Worm (Caenorhabditis elegans) whole organism, L1 larva: ENCODE data around the gene T09E8.4.

ENCODE experiments used
- aha-1 ChIP-seq: fragments of 150-350 bp; optimal IDR thresholded peaks from 2 replicates; lab custom pipeline; 2014; ENCODE audit warnings: missing biosample characterization, missing genetic modification characterization
- alr-1 ChIP-seq: fragments of 200-800 bp; sonication (Bioruptor generic); optimal IDR thresholded peaks from 2 replicates; lab custom pipeline; 2018; ENCODE audit warnings: borderline replicate concordance, mild to moderate bottlenecking, missing genetic modification characterization, missing compliant biosample characterization
- blmp-1 ChIP-seq: fragments of 150-350 bp; optimal IDR thresholded peaks from 2 replicates; lab custom pipeline; 2014; ENCODE audit warnings: missing biosample characterization, missing genetic modification characterization
- ceh-63 ChIP-seq: fragments of 200-800 bp; sonication (Bioruptor generic); optimal IDR thresholded peaks from 2 replicates; lab custom pipeline; 2018; ENCODE audit warnings: mild to moderate bottlenecking, missing genetic modification characterization, missing compliant biosample characterization
- ceh-82 ChIP-seq, 3 experiments: fragments of 150-350 bp in 1 of 3; sonication (generic microtip) in 2 of 3; optimal IDR thresholded peaks; 2 replicates each; lab custom pipeline; 2014 to 2017; ENCODE audit warnings: missing biosample characterization in 3 of 3, missing genetic modification characterization in 3 of 3
- ceh-90 ChIP-seq: sonication (generic microtip); optimal IDR thresholded peaks from 2 replicates; lab custom pipeline; 2016; ENCODE audit warnings: missing genetic modification characterization, missing compliant biosample characterization
- dsc-1 ChIP-seq: sonication (generic microtip); optimal IDR thresholded peaks from 2 replicates; lab custom pipeline; 2016; ENCODE audit warnings: mild to moderate bottlenecking, missing genetic modification characterization, missing compliant biosample characterization
- efl-1 ChIP-seq, 4 experiments: fragments of 150-350 bp; optimal IDR thresholded peaks in 3 of 4; peaks in 1 of 4; 1 replicate in 1 of 4; 2 replicates in 3 of 4; lab custom pipeline; 2014; ENCODE audit warnings: missing biosample characterization in 2 of 4, missing genetic modification characterization in 2 of 4, missing genetic modification reagents in 2 of 4
- efl-3 ChIP-seq: fragments of 200-800 bp; sonication (Bioruptor generic); optimal IDR thresholded peaks from 2 replicates; lab custom pipeline; 2018; ENCODE audit warnings: mild to moderate bottlenecking, missing genetic modification characterization, missing compliant biosample characterization
- egl-27 ChIP-seq, 2 experiments: fragments of 150-350 bp in 1 of 2; sonication (generic microtip); optimal IDR thresholded peaks; 3 replicates each; lab custom pipeline; 2017 to 2018; ENCODE audit warnings: missing biosample characterization in 2 of 2, missing genetic modification characterization in 2 of 2, missing genetic modification reagents in 2 of 2
- elt-2 ChIP-seq: sonication (generic microtip); optimal IDR thresholded peaks from 2 replicates; lab custom pipeline; 2016; ENCODE audit warnings: missing genetic modification characterization, mild to moderate bottlenecking, inconsistent platforms, missing compliant biosample characterization, missing genetic modification reagents
- elt-3 ChIP-seq, 6 experiments: fragments of 150-350 bp in 1 of 6; sonication (generic microtip); optimal IDR thresholded peaks; 2 replicates each; lab custom pipeline; 2017 to 2018; ENCODE audit warnings: missing biosample characterization in 6 of 6, missing genetic modification characterization in 6 of 6, inconsistent platforms in 1 of 6
- fkh-10 ChIP-seq: sonication (generic microtip); optimal IDR thresholded peaks from 2 replicates; lab custom pipeline; 2017; ENCODE audit warnings: missing biosample characterization, missing genetic modification reagents, missing genetic modification characterization
- fos-1 ChIP-seq: fragments of 150-350 bp; optimal IDR thresholded peaks from 2 replicates; lab custom pipeline; 2014; ENCODE audit warnings: missing biosample characterization, missing genetic modification characterization
- grh-1 ChIP-seq: fragments of 200-800 bp; sonication (Bioruptor generic); IDR thresholded peaks from 2 replicates; pipeline ENCODE4 v1.3.6; 2022; ENCODE audit warnings: missing genetic modification reagents, missing genetic modification characterization, missing compliant biosample characterization
- hlh-4 ChIP-seq: sonication (generic microtip); optimal IDR thresholded peaks from 2 replicates; lab custom pipeline; 2016; ENCODE audit warnings: mild to moderate bottlenecking, missing genetic modification characterization, missing compliant biosample characterization
- isw-1 ChIP-seq: fragments of 200-800 bp; sonication (Bioruptor generic); IDR thresholded peaks from 2 replicates; pipeline ENCODE4 v1.3.6; 2022; ENCODE audit warnings: missing genetic modification characterization, missing compliant biosample characterization
- lin-14 ChIP-seq: fragments of 200-800 bp; sonication (Bioruptor generic); optimal IDR thresholded peaks from 2 replicates; lab custom pipeline; 2018; ENCODE audit warnings: mild to moderate bottlenecking, missing genetic modification characterization, moderate library complexity, missing compliant biosample characterization
- lin-35 ChIP-seq, 2 experiments: fragments of 150-350 bp; optimal IDR thresholded peaks; 2 replicates each; lab custom pipeline; 2014; ENCODE audit warnings: missing biosample characterization in 2 of 2, missing genetic modification characterization in 2 of 2, missing genetic modification reagents in 2 of 2
- lir-3 ChIP-seq: sonication (generic microtip); optimal IDR thresholded peaks from 2 replicates; lab custom pipeline; 2016; ENCODE audit warnings: mild to moderate bottlenecking, missing genetic modification characterization, moderate library complexity, missing compliant biosample characterization; ENCODE audit not compliant: poor library complexity
- lsy-2 ChIP-seq, 2 experiments: fragments of 150-350 bp; optimal IDR thresholded peaks; 2 replicates each; lab custom pipeline; 2014; ENCODE audit warnings: missing biosample characterization in 2 of 2, missing genetic modification characterization in 2 of 2
- mab-9 ChIP-seq: fragments of 200-800 bp; sonication (Bioruptor generic); IDR thresholded peaks from 2 replicates; pipeline ENCODE4 v1.3.6; 2022; ENCODE audit warnings: missing genetic modification reagents, missing genetic modification characterization, missing compliant biosample characterization
- mep-1 ChIP-seq: fragments of 150-350 bp; optimal IDR thresholded peaks from 2 replicates; lab custom pipeline; 2014; ENCODE audit warnings: missing biosample characterization, missing genetic modification characterization
- nhr-12 ChIP-seq: sonication (generic microtip); optimal IDR thresholded peaks from 2 replicates; lab custom pipeline; 2017; ENCODE audit warnings: missing biosample characterization, missing genetic modification characterization
- nhr-19 ChIP-seq: fragments of 200-800 bp; sonication (Bioruptor generic); conservative IDR thresholded peaks from 2 replicates; pipeline ENCODE4 v1.3.6; 2022; ENCODE audit warnings: missing genetic modification characterization, missing compliant biosample characterization
- nhr-20 ChIP-seq: sonication (generic microtip); optimal IDR thresholded peaks from 2 replicates; lab custom pipeline; 2016; ENCODE audit warnings: mild to moderate bottlenecking, missing genetic modification characterization, missing compliant biosample characterization
- nhr-71 ChIP-seq: sonication (generic microtip); optimal IDR thresholded peaks from 2 replicates; lab custom pipeline; 2016; ENCODE audit warnings: mild to moderate bottlenecking, missing genetic modification characterization, moderate library complexity, missing compliant biosample characterization
- nhr-84 ChIP-seq: sonication (generic microtip); optimal IDR thresholded peaks from 2 replicates; lab custom pipeline; 2017; ENCODE audit warnings: missing biosample characterization, missing genetic modification characterization
- nhr-85 ChIP-seq: sonication (generic microtip); peaks from one replicate; lab custom pipeline; 2016; ENCODE audit warnings: missing genetic modification characterization, inconsistent platforms, missing compliant biosample characterization
- nhr-90 ChIP-seq: sonication (generic microtip); optimal IDR thresholded peaks from 2 replicates; lab custom pipeline; 2016; ENCODE audit warnings: mild to moderate bottlenecking, missing genetic modification characterization, missing compliant biosample characterization; ENCODE audit not compliant: poor library complexity
- pag-3 ChIP-seq: sonication (generic microtip); optimal IDR thresholded peaks from 2 replicates; lab custom pipeline; 2017; ENCODE audit warnings: missing genetic modification characterization, mild to moderate bottlenecking, missing compliant biosample characterization, antibody characterized with exemption, borderline replicate concordance; ENCODE audit not compliant: insufficient read depth
- pax-3 ChIP-seq: fragments of 200-800 bp; sonication (Bioruptor generic); optimal IDR thresholded peaks from 2 replicates; lab custom pipeline; 2018; ENCODE audit warnings: mild to moderate bottlenecking, missing genetic modification characterization, moderate library complexity, missing compliant biosample characterization
- pqm-1 ChIP-seq: sonication (generic microtip); optimal IDR thresholded peaks from 3 replicates; lab custom pipeline; 2017; ENCODE audit warnings: missing biosample characterization, missing genetic modification characterization
- rnt-1 ChIP-seq: sonication (generic microtip); optimal IDR thresholded peaks from 2 replicates; lab custom pipeline; 2016; ENCODE audit warnings: mild to moderate bottlenecking, missing genetic modification characterization, moderate library complexity, missing compliant biosample characterization
- skn-1 ChIP-seq: fragments of 150-350 bp; optimal IDR thresholded peaks from 2 replicates; lab custom pipeline; 2014; ENCODE audit warnings: missing biosample characterization, missing genetic modification characterization
- snpc-4 ChIP-seq: fragments of 150-350 bp; optimal IDR thresholded peaks from 2 replicates; lab custom pipeline; 2014; ENCODE audit warnings: missing biosample characterization, missing genetic modification characterization
- snu-23 ChIP-seq: sonication (generic microtip); optimal IDR thresholded peaks from 2 replicates; lab custom pipeline; 2016; ENCODE audit warnings: missing genetic modification characterization, missing compliant biosample characterization
- sptf-1 ChIP-seq: fragments of 150-350 bp; optimal IDR thresholded peaks from 2 replicates; lab custom pipeline; 2014; ENCODE audit warnings: missing biosample characterization, missing genetic modification characterization
- sup-37 ChIP-seq: fragments of 200-800 bp; sonication (Bioruptor generic); optimal IDR thresholded peaks from 2 replicates; lab custom pipeline; 2018; ENCODE audit warnings: mild to moderate bottlenecking, missing genetic modification characterization, missing compliant biosample characterization
- tbx-2 ChIP-seq: sonication (generic microtip); optimal IDR thresholded peaks from 2 replicates; lab custom pipeline; 2016; ENCODE audit warnings: missing genetic modification characterization, missing compliant biosample characterization
- unc-130 ChIP-seq: fragments of 150-350 bp; optimal IDR thresholded peaks from 2 replicates; lab custom pipeline; 2017; ENCODE audit warnings: missing biosample characterization, missing genetic modification characterization, inconsistent platforms
- vab-15 ChIP-seq: sonication (generic microtip); optimal IDR thresholded peaks from 2 replicates; lab custom pipeline; 2017; ENCODE audit warnings: missing genotype, mild to moderate bottlenecking, missing genetic modification characterization, missing compliant biosample characterization
- zag-1 ChIP-seq: fragments of 150-350 bp; optimal IDR thresholded peaks from 2 replicates; lab custom pipeline; 2014; ENCODE audit warnings: missing biosample characterization, missing genetic modification characterization
- zip-4 ChIP-seq: fragments of 200-800 bp; sonication (Bioruptor generic); optimal IDR thresholded peaks from 2 replicates; lab custom pipeline; 2018; ENCODE audit warnings: mild to moderate bottlenecking, missing genetic modification characterization, moderate library complexity, missing compliant biosample characterization
- ztf-11 ChIP-seq, 2 experiments: sonication (generic microtip); optimal IDR thresholded peaks; 2 replicates each; lab custom pipeline; 2016 to 2017; ENCODE audit warnings: missing genetic modification characterization in 2 of 2, missing biosample characterization in 1 of 2, missing compliant biosample characterization in 1 of 2

The T09E8.4 gene

DNA sequence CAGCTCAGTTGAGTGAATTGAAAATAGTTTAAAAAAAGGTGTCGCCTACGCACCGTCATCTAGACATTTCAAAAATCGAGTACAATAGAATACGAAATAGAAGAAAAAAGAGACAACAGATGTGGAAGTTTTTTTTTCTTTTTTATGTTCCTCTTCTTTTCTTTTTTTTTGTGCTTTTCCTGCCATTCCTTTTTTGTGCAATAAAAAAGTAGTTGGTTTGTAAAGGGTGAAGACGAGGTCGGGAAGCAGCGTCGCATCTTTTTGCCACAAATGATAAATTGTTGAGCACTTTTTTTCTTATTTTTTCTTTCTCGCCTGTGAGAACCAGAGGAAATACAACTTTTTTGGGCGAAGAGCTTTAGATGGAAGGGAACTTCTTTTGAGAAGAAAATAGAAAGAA is 22.5 kb upstream of the T09E8.4 start:
- TF ChIP-seq lin-14 (GFP tag; lab: Kevin White, UChicago) (peak; percentile 55), fkh-10 (peak; percentile 18), ceh-90 (tag; lab: Kevin White, UChicago) (no peak), fos-1 (tag; lab: Kevin White, UChicago) (no peak), efl-1 (optimal IDR thresholded peaks at IDR 0.05; lab: Kevin White, UChicago) (no peak), efl-1 (GFP tag; optimal IDR thresholded peaks at IDR 0.05 in 1 of 2; lab: Kevin White, UChicago) (peak in 1 of 2 experiments; percentile 58)

DNA sequence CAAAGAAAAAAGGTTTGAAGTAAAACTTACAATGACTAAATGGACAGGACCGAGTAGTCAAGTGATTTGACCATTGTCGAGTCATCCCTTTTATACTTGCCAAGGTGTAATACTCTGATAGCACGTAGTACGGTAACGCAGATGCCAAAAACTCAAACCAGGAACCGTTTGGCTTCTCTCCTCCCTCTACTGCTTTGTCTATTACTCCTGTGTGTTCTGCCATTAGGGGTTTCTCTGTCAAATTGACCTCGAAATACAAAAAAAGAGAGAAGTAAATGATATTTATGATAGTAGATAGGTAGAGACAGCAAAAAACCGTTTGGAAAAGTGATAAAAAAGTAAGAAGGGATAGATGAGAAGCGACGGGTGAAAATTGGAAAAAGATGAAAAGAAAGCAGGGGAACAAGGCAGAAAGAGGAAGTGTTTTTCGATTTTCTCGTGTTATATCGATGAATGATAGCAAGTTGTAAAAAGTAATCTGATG is 18.1 kb upstream of the T09E8.4 start, which contains the start of the genes col-159 and col-160:
Gene col-159 (minus strand): TSS at position 51 of the 484 bp plus-strand sequence.
Gene col-160 (minus strand): TSS at position 63 of the 484 bp plus-strand sequence.
- TF ChIP-seq isw-1 (GFP tag; lab: Robert Waterston, UW) (no peak), ztf-11 (tag; optimal IDR thresholded peaks at IDR 0.05; lab: Kevin White, UChicago) (no peak), lsy-2 (tag; optimal IDR thresholded peaks at IDR 0.05; lab: Kevin White, UChicago) (peak in 1 of 2 experiments; percentile 26), nhr-84 (tag; lab: Kevin White, UChicago) (no peak), snu-23 (GFP tag; lab: Kevin White, UChicago) (peak; percentile 44), lin-35 (GFP tag; optimal IDR thresholded peaks at IDR 0.05; lab: Kevin White, UChicago) (peak in 1 of 2 experiments; percentile 25), skn-1 (tag; lab: Kevin White, UChicago) (no peak), nhr-19 (peak; percentile 28; the same call in 1 of the 2 replicates), elt-3 (tag; optimal IDR thresholded peaks at IDR 0.05; lab: Kevin White, UChicago) (peak in 3 of 6 experiments; percentile 58 to 84 (median 73)), vab-15 (no peak), blmp-1 (peak; percentile 94), nhr-85 (tag; lab: Kevin White, UChicago) (peak; percentile 95), sptf-1 (tag; lab: Kevin White, UChicago) (no peak), grh-1 (GFP tag; lab: Robert Waterston, UW) (peak; percentile 15; the same call in 1 of the 2 replicates), mep-1 (peak; percentile 15), pqm-1 (tag; lab: Kevin White, UChicago) (no peak), lin-14 (GFP tag; lab: Kevin White, UChicago) (peak; percentile 84), pag-3 (peak; percentile 96), nhr-90 (tag; lab: Kevin White, UChicago) (peak; percentile 48), zag-1 (tag; lab: Kevin White, UChicago) (no peak), unc-130 (tag; lab: Kevin White, UChicago) (no peak), alr-1 (tag; lab: Kevin White, UChicago) (no peak), ceh-63 (GFP tag; lab: Kevin White, UChicago) (no peak), nhr-20 (peak; percentile 57), mab-9 (GFP tag; lab: Robert Waterston, UW) (no peak), tbx-2 (tag; lab: Kevin White, UChicago) (peak; percentile 59), nhr-12 (no peak), nhr-71 (tag; lab: Kevin White, UChicago) (peak; percentile 60)

DNA sequence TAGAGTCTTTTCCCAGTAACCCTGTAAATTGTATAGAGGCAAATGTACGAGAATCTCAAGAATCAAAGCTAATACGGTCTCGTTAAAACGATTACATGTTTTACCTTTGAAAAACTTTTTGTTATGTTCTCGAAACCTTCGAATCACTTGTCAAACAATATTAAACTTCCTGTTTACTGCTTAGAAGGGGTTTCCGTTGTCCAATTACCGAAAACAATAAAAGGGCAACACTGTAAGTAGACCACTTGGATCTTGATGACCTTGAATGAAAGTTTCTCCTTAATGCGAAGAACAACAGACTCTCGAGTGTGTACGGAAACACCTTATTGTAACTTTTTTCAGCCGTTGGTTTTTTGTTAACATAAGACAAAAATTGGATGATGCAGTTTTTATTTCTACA is 16.6 kb upstream of the T09E8.4 start:
- TF ChIP-seq zip-4 (GFP tag; lab: Kevin White, UChicago) = no peak
- TF ChIP-seq isw-1 (GFP tag; lab: Robert Waterston, UW) = no peak
- TF ChIP-seq alr-1 (tag; lab: Kevin White, UChicago) = no peak
- TF ChIP-seq pax-3 (tag; lab: Kevin White, UChicago) = no peak
- TF ChIP-seq nhr-84 (tag; lab: Kevin White, UChicago) = no peak
- TF ChIP-seq aha-1 = no peak
- peak; percentile 52 for TF ChIP-seq nhr-71 (tag; lab: Kevin White, UChicago)
- TF ChIP-seq lin-14 (GFP tag; lab: Kevin White, UChicago) = peak; percentile 51
- TF ChIP-seq ceh-63 (GFP tag; lab: Kevin White, UChicago) = no peak
- TF ChIP-seq dsc-1 (tag; lab: Kevin White, UChicago) = no peak
- TF ChIP-seq mep-1 = no peak
- no peak for TF ChIP-seq hlh-4
- TF ChIP-seq lir-3 = no peak
- TF ChIP-seq egl-27 (tag; optimal IDR thresholded peaks at IDR 0.05; lab: Kevin White, UChicago) = peak in 1 of 2 experiments; percentile 2
- peak; percentile 46 for TF ChIP-seq tbx-2 (tag; lab: Kevin White, UChicago)
- TF ChIP-seq snu-23 (GFP tag; lab: Kevin White, UChicago) = peak; percentile 3
- TF ChIP-seq efl-3 (GFP tag; lab: Kevin White, UChicago) = no peak
- no peak for TF ChIP-seq snpc-4 (tag; lab: Kevin White, UChicago)
- TF ChIP-seq sup-37 = no peak
- no peak for TF ChIP-seq elt-2 (tag; lab: Kevin White, UChicago)
- TF ChIP-seq rnt-1 (tag; lab: Kevin White, UChicago) = no peak
- peak; percentile 53 for TF ChIP-seq blmp-1
- TF ChIP-seq ceh-82 (tag; optimal IDR thresholded peaks at IDR 0.05; lab: Kevin White, UChicago) = no peak
- TF ChIP-seq elt-3 (tag; optimal IDR thresholded peaks at IDR 0.05; lab: Kevin White, UChicago) = peak in 2 of 6 experiments; percentile 13 to 37
- TF ChIP-seq nhr-20 = peak; percentile 31
- no peak; the same call in 1 of the 2 replicates for TF ChIP-seq nhr-19
- TF ChIP-seq nhr-85 (tag; lab: Kevin White, UChicago) = peak; percentile 90
